Fruit fly (Drosophila melanogaster): Measurements from ENCODE around the gene CG17224.

DNA sequence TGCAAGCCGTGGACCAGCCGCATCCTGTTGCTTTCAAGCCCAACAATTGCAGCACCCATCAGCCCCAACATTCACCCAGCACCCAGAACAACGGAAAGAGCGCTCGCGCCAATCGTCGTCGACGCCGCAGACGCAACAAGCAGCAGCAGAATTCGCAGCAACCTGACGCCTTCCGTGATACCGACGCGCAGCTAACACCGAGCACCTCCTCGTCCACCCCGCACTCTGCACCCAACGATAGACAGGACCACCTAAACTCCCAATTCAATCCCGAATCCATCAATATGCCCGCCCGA, 41.5 kb upstream of the CG17224 start:
- TF ChIP-seq CG8301 (tag; optimal IDR thresholded peaks at IDR 0.05) (no peak), CG14655 (GFP tag; optimal IDR thresholded peaks at IDR 0.05) (no peak), Snoo (tag; optimal IDR thresholded peaks at IDR 0.05) (no peak), D1 (tag; optimal IDR thresholded peaks at IDR 0.05) (no peak), CG9948 (tag; optimal IDR thresholded peaks at IDR 0.05) (no peak), CG8159 (tag; optimal IDR thresholded peaks at IDR 0.05) (no peak)
